Worm (Caenorhabditis elegans) whole organism, L3 larva: ENCODE measurements around the gene srj-49.

ENCODE experiments used
- R02D3.7 ChIP-seq: fragments of 150-350 bp; optimal IDR thresholded peaks from 2 replicates; lab custom pipeline; 2014; ENCODE audit warnings: missing biosample characterization, missing genetic modification characterization
- aly-2 ChIP-seq: fragments of 150-350 bp; optimal IDR thresholded peaks from 2 replicates; lab custom pipeline; 2014; ENCODE audit warnings: missing biosample characterization, missing genetic modification characterization
- ceh-16 ChIP-seq: sonication (generic microtip); optimal IDR thresholded peaks from 2 replicates; lab custom pipeline; 2017; ENCODE audit warnings: missing biosample characterization, missing genetic modification characterization
- ceh-9 ChIP-seq: sonication (generic microtip); optimal IDR thresholded peaks from 2 replicates; lab custom pipeline; 2018; ENCODE audit warnings: missing biosample characterization, missing genetic modification characterization
- daf-12 ChIP-seq: fragments of 150-350 bp; optimal IDR thresholded peaks from 2 replicates; lab custom pipeline; 2014; ENCODE audit warnings: missing biosample characterization, missing genetic modification reagents, missing genetic modification characterization
- egl-5 ChIP-seq: fragments of 150-350 bp; optimal IDR thresholded peaks from 2 replicates; lab custom pipeline; 2017; ENCODE audit warnings: missing biosample characterization, missing genetic modification reagents, missing genetic modification characterization, inconsistent platforms
- elt-1 ChIP-seq: fragments of 150-350 bp; optimal IDR thresholded peaks from 2 replicates; lab custom pipeline; 2014; ENCODE audit warnings: missing biosample characterization, missing genetic modification characterization
- elt-2 ChIP-seq: sonication (generic microtip); optimal IDR thresholded peaks from 2 replicates; lab custom pipeline; 2016; ENCODE audit warnings: missing genetic modification reagents, mild to moderate bottlenecking, missing genetic modification characterization, missing compliant biosample characterization
- elt-3 ChIP-seq, 3 experiments: fragments of 150-350 bp in 1 of 3; sonication (generic microtip) in 2 of 3; optimal IDR thresholded peaks; 2 replicates in 2 of 3; 4 replicates in 1 of 3; lab custom pipeline; 2014 to 2017; ENCODE audit warnings: missing biosample characterization in 3 of 3, missing genetic modification characterization in 3 of 3
- eor-1 ChIP-seq, 2 experiments: fragments of 150-350 bp; optimal IDR thresholded peaks; 2 replicates each; lab custom pipeline; 2014 to 2018; ENCODE audit warnings: missing biosample characterization in 2 of 2, missing genetic modification characterization in 2 of 2
- fkh-10 ChIP-seq: sonication (generic microtip); optimal IDR thresholded peaks from 2 replicates; lab custom pipeline; 2017; ENCODE audit warnings: missing biosample characterization, missing genetic modification reagents, missing genetic modification characterization
- fkh-2 ChIP-seq: fragments of 150-350 bp; optimal IDR thresholded peaks from 2 replicates; lab custom pipeline; 2014; ENCODE audit warnings: missing biosample characterization, missing genetic modification reagents, missing genetic modification characterization
- hmg-11 ChIP-seq: sonication (generic microtip); optimal IDR thresholded peaks from 2 replicates; lab custom pipeline; 2016; ENCODE audit warnings: missing genetic modification characterization, missing compliant biosample characterization
- jun-1 ChIP-seq: fragments of 150-350 bp; optimal IDR thresholded peaks from 2 replicates; lab custom pipeline; 2014; ENCODE audit warnings: missing biosample characterization, missing genetic modification reagents, missing genetic modification characterization
- lin-15B ChIP-seq: fragments of 150-350 bp; optimal IDR thresholded peaks from 2 replicates; lab custom pipeline; 2014; ENCODE audit warnings: missing biosample characterization, missing genetic modification characterization
- lin-39 ChIP-seq: fragments of 150-350 bp; optimal IDR thresholded peaks from 2 replicates; lab custom pipeline; 2018; ENCODE audit warnings: missing biosample characterization, missing genetic modification reagents, missing genetic modification characterization
- nhr-237 ChIP-seq: fragments of 150-350 bp; optimal IDR thresholded peaks from 2 replicates; lab custom pipeline; 2014; ENCODE audit warnings: missing biosample characterization, missing genetic modification characterization
- nhr-25 ChIP-seq: sonication (generic microtip); optimal IDR thresholded peaks from 2 replicates; lab custom pipeline; 2017; ENCODE audit warnings: missing biosample characterization, missing genetic modification characterization
- nhr-43 ChIP-seq: sonication (generic microtip); optimal IDR thresholded peaks from 2 replicates; lab custom pipeline; 2016; ENCODE audit warnings: mild to moderate bottlenecking, missing genetic modification characterization, missing compliant biosample characterization; ENCODE audit not compliant: poor library complexity, severe bottlenecking
- nhr-67 ChIP-seq: fragments of 150-350 bp; optimal IDR thresholded peaks from 2 replicates; lab custom pipeline; 2014; ENCODE audit warnings: missing biosample characterization, missing genetic modification characterization
- nhr-77 ChIP-seq: fragments of 150-350 bp; optimal IDR thresholded peaks from 2 replicates; lab custom pipeline; 2014; ENCODE audit warnings: missing biosample characterization, missing genetic modification characterization
- pha-4 ChIP-seq: fragments of 150-350 bp; optimal IDR thresholded peaks from 2 replicates; lab custom pipeline; 2014; ENCODE audit warnings: missing biosample characterization, missing genetic modification reagents, missing genetic modification characterization
- pqm-1 ChIP-seq: fragments of 150-350 bp; optimal IDR thresholded peaks from 2 replicates; lab custom pipeline; 2017; ENCODE audit warnings: missing biosample characterization, missing genetic modification characterization, inconsistent platforms
- skn-1 ChIP-seq: fragments of 150-350 bp; optimal IDR thresholded peaks from 2 replicates; lab custom pipeline; 2014; ENCODE audit warnings: missing biosample characterization, missing genetic modification characterization
- tbx-2 ChIP-seq: sonication (generic microtip); optimal IDR thresholded peaks from 2 replicates; lab custom pipeline; 2016; ENCODE audit warnings: mild to moderate bottlenecking, missing genetic modification characterization, missing compliant biosample characterization
- unc-39 ChIP-seq: sonication (generic microtip); optimal IDR thresholded peaks from 4 replicates; lab custom pipeline; 2017; ENCODE audit warnings: missing biosample characterization, missing genetic modification characterization
- unc-62 ChIP-seq: fragments of 150-350 bp; sonication (generic microtip); optimal IDR thresholded peaks from 4 replicates; lab custom pipeline; 2014; ENCODE audit warnings: missing biosample characterization, missing genetic modification reagents, missing genetic modification characterization
- zag-1 ChIP-seq: fragments of 150-350 bp; optimal IDR thresholded peaks from 2 replicates; lab custom pipeline; 2014; ENCODE audit warnings: missing biosample characterization, missing genetic modification characterization
- ztf-11 ChIP-seq: fragments of 150-350 bp; optimal IDR thresholded peaks from 2 replicates; lab custom pipeline; 2014; ENCODE audit warnings: missing biosample characterization, missing genetic modification characterization
- ztf-4 ChIP-seq: fragments of 150-350 bp; optimal IDR thresholded peaks from 2 replicates; lab custom pipeline; 2014; ENCODE audit warnings: missing biosample characterization, missing genetic modification characterization

srj-49 gene

DNA sequence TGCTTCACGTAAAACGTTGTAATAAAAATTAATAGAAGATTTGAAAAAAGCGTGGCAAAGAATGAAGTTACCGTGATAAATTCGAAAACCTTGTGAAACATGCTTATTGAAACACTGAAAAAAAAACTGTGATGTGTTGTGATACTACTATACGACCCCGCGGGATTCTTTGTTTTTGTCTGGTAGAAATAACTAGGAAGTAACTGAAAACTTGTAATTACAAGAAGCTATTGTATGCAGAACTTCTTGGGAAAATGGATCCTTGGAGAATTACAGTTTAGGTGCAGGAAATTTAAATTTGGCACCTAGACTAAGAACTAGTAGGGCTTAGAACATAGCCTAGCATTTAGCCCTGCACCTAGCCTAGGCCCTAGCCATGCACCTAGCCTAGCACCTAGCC lies 31.7 kb upstream of the srj-49 start, which contains the start of gene str-39:
Gene str-39 (minus strand): TSS at position 101 of the 400 bp plus-strand sequence.
- TF ChIP-seq elt-1 (tag; lab: Kevin White, UChicago) (no peak), nhr-237 (tag; lab: Kevin White, UChicago) (no peak), pha-4 (no peak), nhr-25 (tag; lab: Kevin White, UChicago) (no peak), aly-2 (tag; lab: Kevin White, UChicago) (no peak), skn-1 (tag; lab: Kevin White, UChicago) (no peak), nhr-43 (tag; lab: Kevin White, UChicago) (no peak)
- TF ChIP-seq, all 47 proteins: peak for 0

ce11 chrV:2877509-2877908 lies 29.4 kb upstream of the srj-49 start, which contains the start of gene F37B4.10:
Gene F37B4.10 (minus strand): TSS chrV:2877609.
- TF ChIP-seq nhr-77 (tag; lab: Kevin White, UChicago) (no peak), elt-2 (tag; lab: Kevin White, UChicago) (peak; percentile 8)

DNA sequence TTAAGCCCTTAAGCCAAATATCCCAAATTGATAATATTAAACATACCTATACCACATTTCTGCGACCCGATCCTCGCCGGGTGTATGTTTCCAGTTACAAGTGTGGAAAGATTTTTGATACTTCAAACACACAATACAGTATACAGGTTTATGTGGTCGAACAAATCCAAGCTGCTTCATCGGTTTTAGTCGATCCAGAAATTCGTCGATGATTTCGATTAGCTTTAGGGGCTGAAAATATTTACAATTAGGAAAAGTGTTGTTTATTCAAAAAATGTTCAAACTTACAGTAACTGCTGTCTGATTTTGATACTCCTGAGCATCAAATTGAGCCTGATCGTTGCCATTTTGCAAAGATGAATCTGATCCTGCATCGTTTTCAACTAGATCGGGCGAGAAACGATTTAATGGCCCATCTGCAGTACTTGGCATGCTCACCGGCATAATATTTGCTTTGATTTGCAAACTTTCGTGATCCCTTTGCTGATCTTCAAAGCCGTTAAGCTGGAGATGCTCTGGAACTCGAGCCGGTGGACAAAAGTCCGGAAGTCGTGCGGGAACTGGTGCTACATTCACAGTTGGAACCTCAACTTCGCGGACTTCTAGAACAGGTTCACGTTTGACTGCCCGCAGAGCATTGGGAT lies 28.2 kb upstream of the srj-49 start:
- TF ChIP-seq fkh-10 (GFP tag; lab: Kevin White, UChicago) (no peak), ztf-11 (tag; lab: Kevin White, UChicago) (no peak), daf-12 (tag; lab: Kevin White, UChicago) (no peak), ceh-9 (tag; lab: Kevin White, UChicago) (no peak), R02D3.7 (no peak), tbx-2 (no peak), hmg-11 (no peak), pha-4 (no peak), lin-39 (tag; lab: Kevin White, UChicago) (no peak)

DNA sequence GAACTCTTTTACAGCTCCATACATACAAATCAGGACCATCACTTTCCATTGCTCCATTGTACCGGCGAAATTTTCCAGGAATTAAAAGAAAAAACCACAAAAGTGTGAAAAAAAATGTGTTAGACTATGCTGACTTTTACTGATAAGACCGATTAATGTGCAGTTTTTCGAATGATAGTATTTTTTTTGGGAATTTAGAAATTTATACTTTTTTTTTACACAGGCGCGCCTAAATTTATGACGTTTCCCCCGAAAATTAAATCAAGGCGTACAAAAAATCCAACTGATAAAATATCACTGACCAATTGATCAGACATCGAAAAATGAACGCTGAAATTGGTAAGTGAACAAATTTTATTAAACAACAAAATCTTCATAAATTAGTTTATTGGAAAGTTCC lies 27.3 kb upstream of the srj-49 start, which contains the start of gene folt-2:
Gene folt-2 (minus strand): TSS at position 179 of the 400 bp plus-strand sequence.
- peak; percentile 75 for TF ChIP-seq elt-2 (tag; lab: Kevin White, UChicago)
- peak; percentile 49 for TF ChIP-seq pqm-1 (tag; lab: Kevin White, UChicago)
- TF ChIP-seq ztf-11 (tag; lab: Kevin White, UChicago), result no peak

DNA sequence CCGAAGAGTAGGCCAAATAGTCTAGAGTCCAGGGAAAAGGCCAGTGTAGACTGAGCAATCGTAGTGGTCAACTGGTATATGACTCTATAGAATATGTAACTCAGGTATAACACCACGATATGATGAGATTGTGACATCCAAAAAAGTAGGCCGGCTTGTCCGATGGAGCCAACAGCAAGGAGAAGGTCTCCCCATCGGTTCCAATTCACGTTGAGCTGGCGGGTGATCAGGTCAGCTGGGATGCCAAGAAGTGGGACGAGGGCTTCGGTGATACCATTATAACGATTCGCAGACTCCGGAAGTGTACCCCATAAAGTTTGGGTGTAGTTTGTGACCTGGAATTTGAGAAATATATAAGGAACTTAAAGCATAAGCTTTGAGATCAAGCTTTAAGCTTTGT lies 24.8 kb upstream of the srj-49 start:
- no peak for TF ChIP-seq elt-2 (tag; lab: Kevin White, UChicago)
- TF ChIP-seq ceh-16, result no peak
- TF ChIP-seq eor-1 (tag; optimal IDR thresholded peaks at IDR 0.05; lab: Kevin White, UChicago), result no peak
- TF ChIP-seq lin-15B, result no peak
- no peak for TF ChIP-seq egl-5 (tag; lab: Kevin White, UChicago)
- no peak for TF ChIP-seq unc-62 (GFP tag; lab: Kevin White, UChicago)
- no peak for TF ChIP-seq ztf-4 (tag; lab: Kevin White, UChicago)
- TF ChIP-seq jun-1, result no peak
- TF ChIP-seq lin-39 (tag; lab: Kevin White, UChicago), result no peak
- no peak for TF ChIP-seq ceh-9 (tag; lab: Kevin White, UChicago)
- no peak for TF ChIP-seq pha-4
- no peak for TF ChIP-seq ztf-11 (tag; lab: Kevin White, UChicago)
- TF ChIP-seq zag-1, result no peak
- TF ChIP-seq nhr-77 (tag; lab: Kevin White, UChicago), result no peak
- TF ChIP-seq unc-39 (tag; lab: Kevin White, UChicago), result no peak
- TF ChIP-seq pqm-1 (tag; lab: Kevin White, UChicago), result no peak

ce11 chrV:2871754-2872504 lies 23.8 kb upstream of the srj-49 start:
- TF ChIP-seq ceh-16 (no peak), elt-3 (tag; optimal IDR thresholded peaks at IDR 0.05; lab: Kevin White, UChicago) (no peak), fkh-2 (tag; lab: Kevin White, UChicago) (no peak), nhr-67 (no peak), elt-1 (tag; lab: Kevin White, UChicago) (no peak), skn-1 (tag; lab: Kevin White, UChicago) (no peak), pqm-1 (tag; lab: Kevin White, UChicago) (no peak)
